Fruit fly (Drosophila melanogaster) whole organism, embryonic: ENCODE data around the gene Tengl3.
A peak's percentile ranks its signal among the peaks of the same experiment; 100 is the strongest.

Experiments used
- Abd-B ChIP-seq: fragments of 200-800 bp; sonication (Bioruptor generic); optimal IDR thresholded peaks from 2 replicates; lab custom pipeline; 2018; ENCODE audit warnings: missing biosample characterization, mild to moderate bottlenecking, missing genetic modification characterization, moderate library complexity
- Awh ChIP-seq: fragments of 200-800 bp; sonication (Bioruptor generic); IDR thresholded peaks from 2 replicates; pipeline ENCODE4, ENCODE4 v1.3.6; 2022; ENCODE audit warnings: missing biosample characterization, missing genetic modification characterization
- BEAF-32 ChIP-seq: fragments of 200-800 bp; sonication (Bioruptor generic); optimal IDR thresholded peaks from 3 replicates; lab custom pipeline; 2017; ENCODE audit warnings: missing biosample characterization, missing genetic modification characterization, mild to moderate bottlenecking, moderate library complexity, missing genetic modification reagents
- Bteb2 ChIP-seq: fragments of 200-800 bp; sonication (Bioruptor generic); optimal IDR thresholded peaks from 2 replicates; lab custom pipeline; 2016; ENCODE audit warnings: missing biosample characterization, missing genetic modification characterization
- CG10209 ChIP-seq: fragments of 200-800 bp; sonication (Bioruptor generic); optimal IDR thresholded peaks from 3 replicates; lab custom pipeline; 2017; ENCODE audit warnings: missing biosample characterization, mild to moderate bottlenecking, missing genetic modification characterization, missing genetic modification reagents
- CG11504 ChIP-seq: fragments of 200-800 bp; sonication (Bioruptor generic); optimal IDR thresholded peaks from 3 replicates; lab custom pipeline; 2019; ENCODE audit warnings: missing biosample characterization, mild to moderate bottlenecking, missing genetic modification characterization, moderate library complexity
- CG11560 ChIP-seq: fragments of 200-800 bp; sonication (Bioruptor generic); IDR thresholded peaks from 3 replicates; pipeline ENCODE4 v1.3.6; 2022; ENCODE audit warnings: missing biosample characterization, missing genetic modification characterization
- CG11695 ChIP-seq: fragments of 200-800 bp; sonication (Bioruptor generic); IDR thresholded peaks from 3 replicates; pipeline ENCODE4 v1.3.6; 2022; ENCODE audit warnings: missing biosample characterization, missing genetic modification characterization
- CG11696 ChIP-seq: fragments of 200-800 bp; sonication (Bioruptor generic); IDR thresholded peaks from 2 replicates; pipeline ENCODE4 v1.3.6; 2022; ENCODE audit warnings: missing biosample characterization, missing genetic modification characterization
- CG11723 ChIP-seq: fragments of 200-800 bp; sonication (Bioruptor generic); optimal IDR thresholded peaks from 2 replicates; lab custom pipeline; 2017; ENCODE audit warnings: missing biosample characterization, mild to moderate bottlenecking, missing genetic modification characterization
- CG1233 ChIP-seq: fragments of 200-800 bp; sonication (Bioruptor generic); optimal IDR thresholded peaks from 4 replicates; lab custom pipeline; 2018; ENCODE audit warnings: missing biosample characterization, mild to moderate bottlenecking, missing genetic modification characterization
- CG13123 ChIP-seq: fragments of 200-800 bp; sonication (Bioruptor generic); optimal IDR thresholded peaks from 2 replicates; lab custom pipeline; 2016; ENCODE audit warnings: missing biosample characterization, missing genetic modification characterization
- CG14965 ChIP-seq: fragments of 200-800 bp; sonication (Bioruptor generic); optimal IDR thresholded peaks from 2 replicates; lab custom pipeline; 2016; ENCODE audit warnings: missing biosample characterization, missing genetic modification characterization, borderline replicate concordance
- CG16863 ChIP-seq: fragments of 200-800 bp; sonication (Bioruptor generic); optimal IDR thresholded peaks from 3 replicates; lab custom pipeline; 2016; ENCODE audit warnings: missing biosample characterization, missing genetic modification characterization
- CG2889 ChIP-seq: fragments of 200-800 bp; sonication (Bioruptor generic); IDR thresholded peaks from 3 replicates; pipeline ENCODE4 v1.3.6; 2022; ENCODE audit warnings: missing biosample characterization, missing genetic modification characterization
- CG31441 ChIP-seq: fragments of 200-800 bp; sonication (Bioruptor generic); IDR thresholded peaks from 2 replicates; pipeline ENCODE4 v1.3.6; 2022; ENCODE audit warnings: missing biosample characterization, missing genetic modification characterization
- CG3163 ChIP-seq: fragments of 200-800 bp; sonication (Bioruptor generic); optimal IDR thresholded peaks from 3 replicates; lab custom pipeline; 2016; ENCODE audit warnings: missing biosample characterization, missing genetic modification characterization
- CG3995 ChIP-seq: fragments of 200-800 bp; sonication (Bioruptor generic); optimal IDR thresholded peaks from 3 replicates; lab custom pipeline; 2016; ENCODE audit warnings: missing biosample characterization, missing genetic modification characterization
- CG4282 ChIP-seq: fragments of 200-800 bp; sonication (Bioruptor generic); optimal IDR thresholded peaks from 2 replicates; lab custom pipeline; 2016; ENCODE audit warnings: missing biosample characterization, missing genetic modification characterization
- CG5953 ChIP-seq: fragments of 200-800 bp; sonication (Bioruptor generic); IDR thresholded peaks from 2 replicates; pipeline ENCODE4 v1.3.6; 2022; ENCODE audit warnings: missing biosample characterization, missing genetic modification characterization
- CG6272 ChIP-seq: fragments of 200-800 bp; sonication (Bioruptor generic); IDR thresholded peaks from 2 replicates; pipeline ENCODE4 v1.3.6; 2022; ENCODE audit warnings: missing biosample characterization, missing genetic modification characterization
- CG6765 ChIP-seq: fragments of 200-800 bp; sonication (Bioruptor generic); optimal IDR thresholded peaks from 3 replicates; lab custom pipeline; 2017; ENCODE audit warnings: missing biosample characterization, mild to moderate bottlenecking, missing genetic modification characterization
- CG7556 ChIP-seq: fragments of 200-800 bp; sonication (Bioruptor generic); optimal IDR thresholded peaks from 2 replicates; lab custom pipeline; 2017; ENCODE audit warnings: missing biosample characterization, mild to moderate bottlenecking, missing genetic modification characterization
- CG7786 ChIP-seq: fragments of 200-800 bp; sonication (Bioruptor generic); optimal IDR thresholded peaks from 2 replicates; lab custom pipeline; 2016; ENCODE audit warnings: missing biosample characterization, missing genetic modification characterization
- CG8290 ChIP-seq, 3 experiments: fragments of 200-800 bp; sonication (Bioruptor generic); optimal IDR thresholded peaks; 2 replicates each; lab custom pipeline; 2016 to 2019; ENCODE audit warnings: missing biosample characterization in 3 of 3, missing genetic modification characterization in 3 of 3, mild to moderate bottlenecking in 2 of 3, moderate library complexity in 1 of 3
- CG9727 ChIP-seq: fragments of 200-800 bp; sonication (Bioruptor generic); optimal IDR thresholded peaks from 3 replicates; lab custom pipeline; 2017; ENCODE audit warnings: missing biosample characterization, mild to moderate bottlenecking, missing genetic modification characterization
- Doc3 ChIP-seq: fragments of 200-800 bp; sonication (Bioruptor generic); IDR thresholded peaks from 3 replicates; pipeline ENCODE4 v1.3.6; 2022; ENCODE audit warnings: missing biosample characterization, missing genetic modification characterization; ENCODE audit not compliant: partially characterized antibody
- Gug ChIP-seq: fragments of 200-800 bp; sonication (Bioruptor generic); IDR thresholded peaks from 4 replicates; pipeline ENCODE4 v1.3.6; 2022; ENCODE audit warnings: missing biosample characterization, missing genetic modification characterization
- Hey ChIP-seq: fragments of 200-800 bp; sonication (Bioruptor generic); optimal IDR thresholded peaks from 3 replicates; lab custom pipeline; 2018; ENCODE audit warnings: missing biosample characterization, mild to moderate bottlenecking, missing genetic modification characterization
- HmgZ ChIP-seq: fragments of 200-800 bp; sonication (Bioruptor generic); optimal IDR thresholded peaks from 2 replicates; lab custom pipeline; 2018; ENCODE audit warnings: missing biosample characterization, mild to moderate bottlenecking, missing genetic modification characterization
- Hr3 ChIP-seq: fragments of 200-800 bp; sonication (Bioruptor generic); optimal IDR thresholded peaks from 3 replicates; lab custom pipeline; 2016; ENCODE audit warnings: missing biosample characterization, missing genetic modification characterization
- Lpt ChIP-seq: fragments of >200 bp; optimal IDR thresholded peaks from 2 replicates; lab custom pipeline; 2018; ENCODE audit warnings: missing biosample characterization, missing genetic modification characterization
- Neu2 ChIP-seq: fragments of 200-800 bp; sonication (Bioruptor generic); optimal IDR thresholded peaks from 3 replicates; lab custom pipeline; 2016; ENCODE audit warnings: missing biosample characterization, missing genetic modification characterization, borderline replicate concordance
- Oli ChIP-seq: fragments of 200-800 bp; sonication (Bioruptor generic); optimal IDR thresholded peaks from 2 replicates; lab custom pipeline; 2018; ENCODE audit warnings: missing biosample characterization, mild to moderate bottlenecking, missing genetic modification characterization, moderate library complexity
- Ravus ChIP-seq: fragments of 200-800 bp; sonication (Bioruptor generic); IDR thresholded peaks from 2 replicates; pipeline ENCODE4 v1.3.6; 2022; ENCODE audit warnings: missing biosample characterization, missing genetic modification characterization
- Side ChIP-seq: fragments of 200-800 bp; sonication (Bioruptor generic); optimal IDR thresholded peaks from 2 replicates; lab custom pipeline; 2016; ENCODE audit warnings: missing biosample characterization, missing genetic modification characterization
- Taf1 ChIP-seq: fragments of 200-800 bp; sonication (Bioruptor generic); IDR thresholded peaks from 2 replicates; pipeline ENCODE4 v1.3.6; 2022; ENCODE audit warnings: missing biosample characterization, missing genetic modification characterization
- croc ChIP-seq: fragments of 200-800 bp; sonication (Bioruptor generic); conservative IDR thresholded peaks from 3 replicates; pipeline ENCODE4 v1.3.6; 2022; ENCODE audit warnings: missing biosample characterization, missing genetic modification characterization
- emc ChIP-seq: fragments of 200-800 bp; sonication (Bioruptor generic); optimal IDR thresholded peaks from 2 replicates; lab custom pipeline; 2016; ENCODE audit warnings: missing biosample characterization, missing genetic modification characterization
- en ChIP-seq: fragments of 200-800 bp; sonication (Bioruptor generic); optimal IDR thresholded peaks from 2 replicates; lab custom pipeline; 2016; ENCODE audit warnings: missing biosample characterization, missing genetic modification characterization
- grn ChIP-seq: fragments of 200-800 bp; sonication (Bioruptor generic); optimal IDR thresholded peaks from 3 replicates; lab custom pipeline; 2017; ENCODE audit warnings: missing biosample characterization, missing genetic modification characterization
- nerfin-2 ChIP-seq: fragments of 200-800 bp; sonication (Bioruptor generic); IDR thresholded peaks from 2 replicates; pipeline ENCODE4 v1.3.6; 2022; ENCODE audit warnings: missing biosample characterization, missing genetic modification characterization; ENCODE audit not compliant: partially characterized antibody
- pb ChIP-seq: fragments of 200-800 bp; sonication (Bioruptor generic); optimal IDR thresholded peaks from 3 replicates; lab custom pipeline; 2016; ENCODE audit warnings: missing biosample characterization, missing genetic modification characterization
- prd ChIP-seq, 3 experiments: fragments of >200 bp in 2 of 3; fragments of 200-800 bp in 1 of 3; sonication (Bioruptor generic) in 1 of 3; optimal IDR thresholded peaks in 2 of 3; IDR thresholded peaks in 1 of 3; 2 replicates in 2 of 3; 3 replicates in 1 of 3; pipeline versions ENCODE4 v1.3.6 to Lab custom; 2017 to 2022; ENCODE audit warnings: missing biosample characterization in 1 of 3, missing genetic modification characterization in 1 of 3
- pros ChIP-seq: fragments of 200-800 bp; sonication (Bioruptor generic); optimal IDR thresholded peaks from 3 replicates; lab custom pipeline; 2019; ENCODE audit warnings: missing biosample characterization, mild to moderate bottlenecking, missing genetic modification characterization, moderate library complexity
- psq ChIP-seq: fragments of 200-800 bp; sonication (Bioruptor generic); optimal IDR thresholded peaks from 2 replicates; lab custom pipeline; 2017; ENCODE audit warnings: missing biosample characterization, missing genetic modification characterization
- pum ChIP-seq: fragments of 200-800 bp; sonication (Bioruptor generic); optimal IDR thresholded peaks from 2 replicates; lab custom pipeline; 2016; ENCODE audit warnings: missing biosample characterization, missing genetic modification characterization
- sr ChIP-seq: fragments of 200-800 bp; sonication (Bioruptor generic); IDR thresholded peaks from 3 replicates; pipeline ENCODE4 v1.3.6; 2022; ENCODE audit warnings: missing biosample characterization, missing genetic modification characterization
- stwl ChIP-seq: fragments of 200-800 bp; sonication (Bioruptor generic); optimal IDR thresholded peaks from 3 replicates; lab custom pipeline; 2018; ENCODE audit warnings: missing biosample characterization, mild to moderate bottlenecking, missing genetic modification characterization, moderate library complexity
- tio ChIP-seq: fragments of 200-800 bp; sonication (Bioruptor generic); optimal IDR thresholded peaks from 2 replicates; lab custom pipeline; 2017; ENCODE audit warnings: missing biosample characterization, missing genetic modification characterization, inconsistent platforms
- tx ChIP-seq: fragments of 200-800 bp; sonication (Bioruptor generic); optimal IDR thresholded peaks from 2 replicates; lab custom pipeline; 2016; ENCODE audit warnings: missing biosample characterization, missing genetic modification characterization

Tengl3 gene

dm6 chr2L:2214004-2214403 lies 24.0 kb downstream of the Tengl3 start, which contains the start of the genes Uch and CG34174 (continued):
- TF ChIP-seq Hey (no peak), Lpt (no peak), Hr3 (GFP tag; lab: Kevin White, UChicago) (no peak), pb (GFP tag; lab: Kevin White, UChicago) (no peak), CG31441 (GFP tag; lab: Robert Waterston, UW) (0 out of 2 replicates have a peak, but pooled peaks have one; percentile 12), Abd-B (GFP tag; lab: Kevin White, UChicago) (peak; percentile 44), CG7786 (GFP tag; lab: Kevin White, UChicago) (no peak), CG13123 (no peak), Taf1 (no peak), CG5953 (no peak), CG9727 (GFP tag; lab: Kevin White, UChicago) (peak; percentile 12), CG6765 (GFP tag; lab: Kevin White, UChicago) (no peak), CG11504 (tag; lab: Kevin White, UChicago) (no peak), Neu2 (GFP tag; lab: Kevin White, UChicago) (no peak), Gug (GFP tag; lab: Robert Waterston, UW) (no peak), CG2889 (GFP tag; lab: Robert Waterston, UW) (no peak), croc (GFP tag; lab: Robert Waterston, UW) (no peak), tx (GFP tag; lab: Kevin White, UChicago) (no peak), CG4282 (GFP tag; lab: Kevin White, UChicago) (no peak), CG11723 (no peak), CG16863 (GFP tag; lab: Kevin White, UChicago) (no peak), nerfin-2 (no peak; the same call in 1 of the 2 replicates), Ravus (no peak), CG7556 (GFP tag; lab: Kevin White, UChicago) (no peak), psq (GFP tag; lab: Kevin White, UChicago) (no peak), CG8290 (GFP tag; optimal IDR thresholded peaks at IDR 0.05; lab: Kevin White, UChicago) (peak; percentile 96), CG8290 (tag; optimal IDR thresholded peaks at IDR 0.05; lab: Kevin White, UChicago) (peak; percentile 59 to 82), en (GFP tag; lab: Kevin White, UChicago) (no peak), stwl (tag; lab: Kevin White, UChicago) (peak; percentile 98), prd (optimal IDR thresholded peaks at IDR 0.05; lab: Kevin White, UChicago) (no peak), prd (GFP tag; IDR thresholded peaks at IDR 0.05; lab: Robert Waterston, UW) (no peak), Side (no peak), CG11695 (GFP tag; lab: Robert Waterston, UW) (no peak), emc (GFP tag; lab: Kevin White, UChicago) (no peak), sr (GFP tag; lab: Robert Waterston, UW) (no peak), BEAF-32 (GFP tag; lab: Kevin White, UChicago) (peak; percentile 79), CG1233 (GFP tag; lab: Kevin White, UChicago) (peak; percentile 9), Bteb2 (GFP tag; lab: Kevin White, UChicago) (peak; percentile 3), Doc3 (GFP tag; lab: Robert Waterston, UW) (peak; percentile 72), Awh (GFP tag; lab: Robert Waterston, UW) (no peak), CG3995 (GFP tag; lab: Kevin White, UChicago) (no peak), CG11560 (tag; lab: Robert Waterston, UW) (no peak; the same call in 2 of the 3 replicates), CG6272 (GFP tag; lab: Robert Waterston, UW) (no peak), CG14965 (GFP tag; lab: Kevin White, UChicago) (no peak), grn (GFP tag; lab: Kevin White, UChicago) (no peak), CG10209 (GFP tag; lab: Kevin White, UChicago) (no peak), CG11696 (GFP tag; lab: Robert Waterston, UW) (no peak), Oli (tag; lab: Kevin White, UChicago) (no peak), pum (GFP tag; lab: Kevin White, UChicago) (no peak), pros (GFP tag; lab: Kevin White, UChicago) (no peak), tio (GFP tag; lab: Kevin White, UChicago) (no peak), CG3163 (GFP tag; lab: Kevin White, UChicago) (no peak), HmgZ (tag; lab: Kevin White, UChicago) (peak; percentile 65)
